Worm (Caenorhabditis elegans) whole organism, L4 larva: ENCODE data around the gene T07C4.12.

Experiments used
- dmd-9 ChIP-seq: fragments of 200-800 bp; sonication (Bioruptor generic); IDR thresholded peaks from 2 replicates; pipeline ENCODE4 v1.3.6; 2022; ENCODE audit warnings: missing genetic modification reagents, missing genetic modification characterization, missing compliant biosample characterization
- egl-27 ChIP-seq: sonication (generic microtip); optimal IDR thresholded peaks from 3 replicates; lab custom pipeline; 2017; ENCODE audit warnings: missing biosample characterization, missing genetic modification reagents, missing genetic modification characterization
- egl-43 ChIP-seq: fragments of 200-800 bp; sonication (Bioruptor generic); IDR thresholded peaks from 2 replicates; pipeline ENCODE4 v1.3.6; 2022; ENCODE audit warnings: missing genetic modification reagents, missing genetic modification characterization, missing compliant biosample characterization

ce11 chrIII:10380640-10381039 lies 48.2 kb upstream of the T07C4.12 start:
- TF ChIP-seq dmd-9 (GFP tag; lab: Robert Waterston, UW) (no peak), egl-43 (no peak), egl-27 (tag; lab: Kevin White, UChicago) (no peak)
